Fruit fly (Drosophila melanogaster) whole organism, wandering third instar larva: ENCODE data around the gene CG32267.

Experiments used
- Dfd ChIP-seq: fragments of >200 bp; optimal IDR thresholded peaks from 2 replicates; lab custom pipeline; 2017; ENCODE audit warnings: missing biosample characterization, missing genetic modification characterization
- Hr78 ChIP-seq: fragments of >200 bp; optimal IDR thresholded peaks from 2 replicates; lab custom pipeline; 2017; ENCODE audit warnings: missing biosample characterization, missing genetic modification characterization
- Mio ChIP-seq: sonication (Bioruptor generic); optimal IDR thresholded peaks from 2 replicates; lab custom pipeline; 2016; ENCODE audit warnings: missing biosample characterization, missing genetic modification characterization
- Myc ChIP-seq: fragments of >200 bp; optimal IDR thresholded peaks from 2 replicates; lab custom pipeline; 2017
- h ChIP-seq: fragments of 200-800 bp; sonication (Bioruptor generic); optimal IDR thresholded peaks from 3 replicates; lab custom pipeline; 2016; ENCODE audit warnings: missing biosample characterization, mild to moderate bottlenecking, missing genetic modification characterization
- sv ChIP-seq: fragments of 200-800 bp; sonication (Bioruptor generic); optimal IDR thresholded peaks from 3 replicates; lab custom pipeline; 2016; ENCODE audit warnings: missing biosample characterization, missing genetic modification characterization

- peak; percentile 65 for TF ChIP-seq h (GFP tag; lab: Kevin White, UChicago)
- no peak for TF ChIP-seq Myc (lab: Kevin White, UChicago)
- no peak for TF ChIP-seq Dfd (GFP tag; lab: Kevin White, UChicago)
- no peak for TF ChIP-seq sv (GFP tag; lab: Kevin White, UChicago)
- TF ChIP-seq Mio (GFP tag; lab: Kevin White, UChicago): no peak
- TF ChIP-seq Hr78 (GFP tag; lab: Kevin White, UChicago): no peak
Measured at dm6 chr3L:3423006-3423405, 48.9 kb downstream of the CG32267 start.
